Fruit fly (Drosophila melanogaster) whole organism, embryonic: ENCODE results near the gene CG15530.

Experiments
- Aef1 ChIP-seq: fragments of 200-800 bp; sonication (Bioruptor generic); IDR thresholded peaks from 3 replicates; pipeline ENCODE4 v1.3.6; 2022; ENCODE audit warnings: missing biosample characterization, missing genetic modification characterization
- Awh ChIP-seq: fragments of 200-800 bp; sonication (Bioruptor generic); IDR thresholded peaks from 2 replicates; pipeline ENCODE4, ENCODE4 v1.3.6; 2022; ENCODE audit warnings: missing biosample characterization, missing genetic modification characterization
- Bgb ChIP-seq: fragments of 200-800 bp; sonication (Bioruptor generic); IDR thresholded peaks from 2 replicates; pipeline ENCODE4 v1.3.6; 2022; ENCODE audit warnings: missing biosample characterization, missing genetic modification characterization; ENCODE audit not compliant: partially characterized antibody
- Blimp-1 ChIP-seq: fragments of 200-800 bp; sonication (Bioruptor generic); optimal IDR thresholded peaks from 3 replicates; lab custom pipeline; 2018; ENCODE audit warnings: missing biosample characterization, missing genetic modification characterization, mild to moderate bottlenecking, moderate library complexity, missing genetic modification reagents
- BtbVII ChIP-seq: fragments of 200-800 bp; sonication (Bioruptor generic); optimal IDR thresholded peaks from 3 replicates; lab custom pipeline; 2017; ENCODE audit warnings: missing biosample characterization, mild to moderate bottlenecking, missing genetic modification characterization
- CG1024 ChIP-seq: fragments of 200-800 bp; sonication (Bioruptor generic); IDR thresholded peaks from 2 replicates; pipeline ENCODE4 v1.3.6; 2022; ENCODE audit warnings: missing biosample characterization, missing genetic modification characterization
- CG10979 ChIP-seq: fragments of 200-800 bp; sonication (Bioruptor generic); optimal IDR thresholded peaks from 2 replicates; lab custom pipeline; 2018; ENCODE audit warnings: missing biosample characterization, mild to moderate bottlenecking, missing genetic modification characterization, moderate library complexity
- CG11247 ChIP-seq: fragments of 200-800 bp; sonication (Bioruptor generic); IDR thresholded peaks from 2 replicates; pipeline ENCODE4 v1.3.6; 2022; ENCODE audit warnings: missing biosample characterization, missing genetic modification characterization
- CG11723 ChIP-seq: fragments of 200-800 bp; sonication (Bioruptor generic); optimal IDR thresholded peaks from 2 replicates; lab custom pipeline; 2017; ENCODE audit warnings: missing biosample characterization, mild to moderate bottlenecking, missing genetic modification characterization
- CG13624 ChIP-seq: fragments of 200-800 bp; sonication (Bioruptor generic); optimal IDR thresholded peaks from 2 replicates; lab custom pipeline; 2016; ENCODE audit warnings: missing biosample characterization, missing genetic modification characterization
- CG14014 ChIP-seq: fragments of 200-800 bp; sonication (Bioruptor generic); IDR thresholded peaks from 2 replicates; pipeline ENCODE4 v1.3.6; 2022; ENCODE audit warnings: missing biosample characterization, missing genetic modification characterization
- CG2202 ChIP-seq: fragments of 200-800 bp; sonication (Bioruptor generic); optimal IDR thresholded peaks from 2 replicates; lab custom pipeline; 2018; ENCODE audit warnings: missing biosample characterization, mild to moderate bottlenecking, missing genetic modification characterization
- CG30020 ChIP-seq: fragments of 200-800 bp; optimal IDR thresholded peaks from 2 replicates; lab custom pipeline; 2019; ENCODE audit warnings: missing biosample characterization, mild to moderate bottlenecking, missing genetic modification characterization, moderate library complexity
- CG31388 ChIP-seq: fragments of 200-800 bp; sonication (Bioruptor generic); optimal IDR thresholded peaks from 2 replicates; lab custom pipeline; 2016; ENCODE audit warnings: missing biosample characterization, missing genetic modification characterization
- CG32772 ChIP-seq: fragments of 200-800 bp; sonication (Bioruptor generic); IDR thresholded peaks from 2 replicates; pipeline ENCODE4 v1.3.6; 2022; ENCODE audit warnings: missing biosample characterization, missing genetic modification characterization
- CG3838 ChIP-seq: fragments of 200-800 bp; sonication (Bioruptor generic); optimal IDR thresholded peaks from 3 replicates; lab custom pipeline; 2016; ENCODE audit warnings: missing biosample characterization, missing genetic modification characterization
- CG3847 ChIP-seq: fragments of 200-800 bp; sonication (Bioruptor generic); IDR thresholded peaks from 2 replicates; pipeline ENCODE4 v1.3.6; 2022; ENCODE audit warnings: missing biosample characterization, missing genetic modification characterization
- CG43689 ChIP-seq: fragments of 200-800 bp; sonication (Bioruptor generic); IDR thresholded peaks from 2 replicates; pipeline ENCODE4 v1.3.6; 2022; ENCODE audit warnings: missing biosample characterization, missing genetic modification characterization
- CG4424 ChIP-seq: fragments of 200-800 bp; sonication (Bioruptor generic); optimal IDR thresholded peaks from 3 replicates; lab custom pipeline; 2016; ENCODE audit warnings: missing biosample characterization, missing genetic modification characterization
- CG5245 ChIP-seq: fragments of 200-800 bp; sonication (Bioruptor generic); optimal IDR thresholded peaks from 3 replicates; lab custom pipeline; 2016; ENCODE audit warnings: missing biosample characterization, missing genetic modification characterization
- CG6654 ChIP-seq: fragments of 200-800 bp; sonication (Bioruptor generic); optimal IDR thresholded peaks from 2 replicates; lab custom pipeline; 2017; ENCODE audit warnings: missing biosample characterization, mild to moderate bottlenecking, missing genetic modification characterization
- CG6765 ChIP-seq: fragments of 200-800 bp; sonication (Bioruptor generic); optimal IDR thresholded peaks from 3 replicates; lab custom pipeline; 2017; ENCODE audit warnings: missing biosample characterization, mild to moderate bottlenecking, missing genetic modification characterization
- CG7745 ChIP-seq: fragments of 200-800 bp; sonication (Bioruptor generic); optimal IDR thresholded peaks from 2 replicates; lab custom pipeline; 2018; ENCODE audit warnings: missing biosample characterization, mild to moderate bottlenecking, missing genetic modification characterization, moderate library complexity
- Chrac-16 ChIP-seq: fragments of 200-800 bp; sonication (Bioruptor generic); optimal IDR thresholded peaks from 3 replicates; lab custom pipeline; 2016; ENCODE audit warnings: missing biosample characterization, missing genetic modification characterization
- D19B ChIP-seq: fragments of 200-800 bp; sonication (Bioruptor generic); optimal IDR thresholded peaks from 2 replicates; lab custom pipeline; 2017; ENCODE audit warnings: missing biosample characterization, mild to moderate bottlenecking, missing genetic modification characterization
- Hey ChIP-seq: fragments of 200-800 bp; sonication (Bioruptor generic); optimal IDR thresholded peaks from 3 replicates; lab custom pipeline; 2018; ENCODE audit warnings: missing biosample characterization, mild to moderate bottlenecking, missing genetic modification characterization
- Hr3 ChIP-seq: fragments of 200-800 bp; sonication (Bioruptor generic); optimal IDR thresholded peaks from 3 replicates; lab custom pipeline; 2016; ENCODE audit warnings: missing biosample characterization, missing genetic modification characterization
- Hr78 ChIP-seq, 2 experiments: fragments of 200-800 bp in 1 of 2; fragments of >200 bp in 1 of 2; sonication (Bioruptor generic) in 1 of 2; optimal IDR thresholded peaks; 2 replicates each; lab custom pipeline; 2017 to 2019; ENCODE audit warnings: missing biosample characterization in 2 of 2, missing genetic modification characterization in 2 of 2, mild to moderate bottlenecking in 1 of 2, moderate library complexity in 1 of 2
- Nf-YA ChIP-seq: fragments of 200-800 bp; sonication (Bioruptor generic); IDR thresholded peaks from 2 replicates; pipeline ENCODE4 v1.3.6; 2022; ENCODE audit warnings: missing biosample characterization, missing genetic modification characterization
- Oli ChIP-seq: fragments of 200-800 bp; sonication (Bioruptor generic); optimal IDR thresholded peaks from 2 replicates; lab custom pipeline; 2018; ENCODE audit warnings: missing biosample characterization, mild to moderate bottlenecking, missing genetic modification characterization, moderate library complexity
- Poxn ChIP-seq: fragments of 200-800 bp; sonication (Bioruptor generic); IDR thresholded peaks from 2 replicates; pipeline ENCODE4 v1.3.6; 2022; ENCODE audit warnings: missing biosample characterization, missing genetic modification characterization
- Ravus ChIP-seq: fragments of 200-800 bp; sonication (Bioruptor generic); IDR thresholded peaks from 2 replicates; pipeline ENCODE4 v1.3.6; 2022; ENCODE audit warnings: missing biosample characterization, missing genetic modification characterization
- TFAM ChIP-seq: fragments of 200-800 bp; sonication (Bioruptor generic); optimal IDR thresholded peaks from 2 replicates; lab custom pipeline; 2017; ENCODE audit warnings: missing biosample characterization, missing genetic modification characterization, inconsistent platforms
- eve ChIP-seq, 2 experiments: fragments of >200 bp; optimal IDR thresholded peaks; 2 replicates each; lab custom pipeline; 2017; ENCODE audit warnings: missing biosample characterization in 2 of 2, missing genetic modification characterization in 2 of 2
- fd96Cb ChIP-seq: fragments of 200-800 bp; sonication (Bioruptor generic); optimal IDR thresholded peaks from 2 replicates; lab custom pipeline; 2018; ENCODE audit warnings: missing biosample characterization, mild to moderate bottlenecking, missing genetic modification characterization, moderate library complexity
- gce ChIP-seq: fragments of 200-800 bp; sonication (Bioruptor generic); IDR thresholded peaks from 3 replicates; pipeline ENCODE4 v1.3.6; 2022; ENCODE audit warnings: missing biosample characterization, missing genetic modification characterization
- ham ChIP-seq: fragments of 200-800 bp; sonication (Bioruptor generic); IDR thresholded peaks from 2 replicates; pipeline ENCODE4 v1.3.6; 2022; ENCODE audit warnings: missing biosample characterization, missing genetic modification characterization
- hbn ChIP-seq: fragments of 200-800 bp; sonication (Bioruptor generic); IDR thresholded peaks from 2 replicates; pipeline ENCODE4 v1.3.6; 2022; ENCODE audit warnings: missing biosample characterization, missing genetic modification characterization; ENCODE audit not compliant: partially characterized antibody
- hkb ChIP-seq, 2 experiments: fragments of 200-800 bp in 1 of 2; fragments of >200 bp in 1 of 2; sonication (Bioruptor generic) in 1 of 2; IDR thresholded peaks in 1 of 2; optimal IDR thresholded peaks in 1 of 2; 2 replicates each; pipeline versions ENCODE4 v1.3.6 to Lab custom; 2017 to 2022; ENCODE audit warnings: missing biosample characterization in 1 of 2, missing genetic modification characterization in 1 of 2
- kni ChIP-seq: fragments of 200-800 bp; sonication (Bioruptor generic); optimal IDR thresholded peaks from 3 replicates; lab custom pipeline; 2017; ENCODE audit warnings: mild to moderate bottlenecking, missing biosample characterization, missing genetic modification reagents, missing genetic modification characterization
- lola ChIP-seq, 3 experiments: fragments of >200 bp in 2 of 3; fragments of 200-800 bp in 1 of 3; sonication (Bioruptor generic) in 1 of 3; optimal IDR thresholded peaks; 2 replicates each; lab custom pipeline; 2017 to 2019; ENCODE audit warnings: missing biosample characterization in 3 of 3, missing genetic modification characterization in 3 of 3, mild to moderate bottlenecking in 1 of 3, moderate library complexity in 1 of 3
- maf-S ChIP-seq: fragments of 200-800 bp; sonication (Bioruptor generic); optimal IDR thresholded peaks from 2 replicates; lab custom pipeline; 2016; ENCODE audit warnings: missing biosample characterization, missing genetic modification characterization
- mirr ChIP-seq: fragments of 200-800 bp; sonication (Bioruptor generic); optimal IDR thresholded peaks from 3 replicates; lab custom pipeline; 2018; ENCODE audit warnings: missing biosample characterization, mild to moderate bottlenecking, missing genetic modification characterization
- psq ChIP-seq: fragments of 200-800 bp; sonication (Bioruptor generic); optimal IDR thresholded peaks from 2 replicates; lab custom pipeline; 2017; ENCODE audit warnings: missing biosample characterization, missing genetic modification characterization
- slp2 ChIP-seq: fragments of 200-800 bp; sonication (Bioruptor generic); optimal IDR thresholded peaks from 2 replicates; lab custom pipeline; 2016; ENCODE audit warnings: missing biosample characterization, missing genetic modification characterization
- so ChIP-seq: fragments of 200-800 bp; sonication (Bioruptor generic); IDR thresholded peaks from 3 replicates; pipeline ENCODE4 v1.3.6; 2022; ENCODE audit warnings: missing biosample characterization, missing genetic modification characterization
- stwl ChIP-seq: fragments of 200-800 bp; sonication (Bioruptor generic); optimal IDR thresholded peaks from 3 replicates; lab custom pipeline; 2018; ENCODE audit warnings: missing biosample characterization, mild to moderate bottlenecking, missing genetic modification characterization, moderate library complexity
- vnd ChIP-seq: fragments of 200-800 bp; sonication (Bioruptor generic); IDR thresholded peaks from 3 replicates; pipeline ENCODE4 v1.3.6; 2022; ENCODE audit warnings: missing biosample characterization, missing genetic modification characterization; ENCODE audit not compliant: partially characterized antibody

CG15530 gene

DNA sequence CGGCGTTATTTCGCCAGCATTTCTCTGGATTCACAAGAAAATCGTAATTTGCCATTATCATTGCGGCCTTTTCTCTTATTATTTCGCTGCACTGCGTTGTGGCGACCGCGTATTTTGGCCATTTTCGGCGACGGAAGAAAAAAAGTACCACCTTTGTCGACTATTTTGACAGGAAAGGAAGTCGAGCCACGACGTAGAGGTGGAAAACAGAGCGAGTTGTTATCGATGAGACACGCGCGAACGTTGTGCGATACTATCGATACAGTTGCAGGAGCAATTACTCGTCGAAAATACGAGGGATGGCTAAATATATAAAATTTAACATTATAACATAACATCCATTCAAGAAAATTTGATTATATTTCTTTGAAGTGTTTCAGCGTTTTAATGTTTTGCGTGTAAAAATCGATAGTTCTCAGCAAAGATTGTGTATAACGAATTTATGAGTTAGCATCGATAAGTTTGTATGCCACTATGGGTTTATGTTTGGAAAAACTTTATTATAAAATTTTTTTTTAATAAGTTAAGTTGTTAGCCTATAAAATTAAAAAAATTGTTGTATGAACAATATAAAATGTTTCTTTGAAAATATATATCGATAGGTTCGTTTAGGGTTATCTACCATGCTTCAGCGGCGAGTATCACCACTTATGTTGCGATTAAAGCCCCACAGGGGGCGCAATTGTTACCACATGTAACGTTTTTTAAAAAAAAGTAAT, 31.2 kb downstream of the CG15530 start, which contains the start of gene RpS7 (continued):
- TF ChIP-seq stwl (tag; lab: Kevin White, UChicago), result peak; percentile 55
- peak; percentile 39 for TF ChIP-seq CG6654
- TF ChIP-seq psq, result no peak
- TF ChIP-seq fd96Cb (tag; lab: Kevin White, UChicago), result peak; percentile 8
- TF ChIP-seq CG32772 (GFP tag; lab: Robert Waterston, UW), result peak; percentile 61
- TF ChIP-seq CG10979, result peak; percentile 39
- TF ChIP-seq Nf-YA, result peak; percentile 51
- TF ChIP-seq CG2202, result peak; percentile 76
- peak; percentile 67 for TF ChIP-seq CG1024 (GFP tag; lab: Robert Waterston, UW)
- TF ChIP-seq Chrac-16 (GFP tag; lab: Kevin White, UChicago), result no peak
- peak; percentile 84 for TF ChIP-seq BtbVII
- TF ChIP-seq Ravus (GFP tag; lab: Robert Waterston, UW), result no peak
- TF ChIP-seq Aef1 (GFP tag; lab: Robert Waterston, UW), result peak; percentile 48; the same call in 2 of the 3 replicates
- peak; percentile 85 for TF ChIP-seq CG3847 (GFP tag; lab: Robert Waterston, UW)
- peak; percentile 74 for TF ChIP-seq Hey
- TF ChIP-seq Hr3 (GFP tag; lab: Kevin White, UChicago), result peak; percentile 38
- TF ChIP-seq mirr, result peak; percentile 89
- peak in 1 of 3 experiments; percentile 30 for TF ChIP-seq lola (GFP tag; optimal IDR thresholded peaks at IDR 0.05; lab: Kevin White, UChicago)
- TF ChIP-seq gce (GFP tag; lab: Robert Waterston, UW), result peak; percentile 59; the same call in 1 of the 3 replicates
- TF ChIP-seq Hr78 (GFP tag; optimal IDR thresholded peaks at IDR 0.05; lab: Kevin White, UChicago), result peak in 1 of 2 experiments; percentile 12
- TF ChIP-seq maf-S (GFP tag; lab: Kevin White, UChicago), result no peak
- TF ChIP-seq Poxn (GFP tag; lab: Robert Waterston, UW), result peak; percentile 21; the same call in 1 of the 2 replicates
- peak; percentile 20 for TF ChIP-seq TFAM
- peak; percentile 82 for TF ChIP-seq kni
- peak; percentile 14 for TF ChIP-seq Blimp-1 (GFP tag; lab: Kevin White, UChicago)
- TF ChIP-seq hkb (optimal IDR thresholded peaks at IDR 0.05; lab: Kevin White, UChicago), result peak; percentile 36
- peak; percentile 81 for TF ChIP-seq hkb (GFP tag; IDR thresholded peaks at IDR 0.05; lab: Robert Waterston, UW)
- TF ChIP-seq eve (GFP tag; optimal IDR thresholded peaks at IDR 0.05; lab: Kevin White, UChicago), result peak in 1 of 2 experiments; percentile 71
- peak; percentile 57; the same call in 1 of the 2 replicates for TF ChIP-seq CG43689
- 0 out of 3 replicates have a peak, but pooled peaks have one; percentile 31 for TF ChIP-seq so (GFP tag; lab: Robert Waterston, UW)
- peak; percentile 46 for TF ChIP-seq Oli (tag; lab: Kevin White, UChicago)
- peak; percentile 89 for TF ChIP-seq hbn (GFP tag; lab: Robert Waterston, UW)
- peak; percentile 35 for TF ChIP-seq CG5245
- peak; percentile 99 for TF ChIP-seq vnd (GFP tag; lab: Robert Waterston, UW)
- no peak for TF ChIP-seq CG31388 (GFP tag; lab: Kevin White, UChicago)
- TF ChIP-seq Bgb (GFP tag; lab: Robert Waterston, UW), result peak; percentile 96
- peak; percentile 83 for TF ChIP-seq Awh (GFP tag; lab: Robert Waterston, UW)
- TF ChIP-seq CG11247 (GFP tag; lab: Robert Waterston, UW), result peak; percentile 82
- peak; percentile 93 for TF ChIP-seq CG6765 (GFP tag; lab: Kevin White, UChicago)
- peak; percentile 66; the same call in 1 of the 2 replicates for TF ChIP-seq ham
- TF ChIP-seq CG3838 (GFP tag; lab: Kevin White, UChicago), result peak; percentile 1
- peak; percentile 28 for TF ChIP-seq D19B (GFP tag; lab: Kevin White, UChicago)
- TF ChIP-seq CG11723 (GFP tag; lab: Kevin White, UChicago), result peak; percentile 60
- TF ChIP-seq slp2 (GFP tag; lab: Kevin White, UChicago), result peak; percentile 37
- no peak for TF ChIP-seq CG7745 (tag; lab: Kevin White, UChicago)
- TF ChIP-seq CG4424, result peak; percentile 78
- TF ChIP-seq CG13624 (GFP tag; lab: Kevin White, UChicago), result peak; percentile 44
- peak; percentile 47 for TF ChIP-seq CG30020 (tag; lab: Kevin White, UChicago)
- TF ChIP-seq CG14014 (GFP tag; lab: Robert Waterston, UW), result peak; percentile 76
